Fruit fly (Drosophila melanogaster) whole organism, embryonic: ENCODE results near the gene f-cup.

ENCODE experiments used
- Atf-2 ChIP-seq: fragments of 200-800 bp; sonication (Bioruptor generic); optimal IDR thresholded peaks from 2 replicates; lab custom pipeline; 2016; ENCODE audit warnings: missing biosample characterization, missing genetic modification characterization
- B-H1 ChIP-seq: fragments of 200-800 bp; sonication (Bioruptor generic); IDR thresholded peaks from 3 replicates; pipeline ENCODE4 v1.3.6; 2022; ENCODE audit warnings: missing biosample characterization, missing genetic modification characterization
- CG11085 ChIP-seq: fragments of 200-800 bp; sonication (Bioruptor generic); IDR thresholded peaks from 2 replicates; pipeline ENCODE4 v1.3.6; 2022; ENCODE audit warnings: missing biosample characterization, missing genetic modification characterization
- CG11695 ChIP-seq: fragments of 200-800 bp; sonication (Bioruptor generic); IDR thresholded peaks from 3 replicates; pipeline ENCODE4 v1.3.6; 2022; ENCODE audit warnings: missing biosample characterization, missing genetic modification characterization
- CG1233 ChIP-seq: fragments of 200-800 bp; sonication (Bioruptor generic); optimal IDR thresholded peaks from 4 replicates; lab custom pipeline; 2018; ENCODE audit warnings: missing biosample characterization, mild to moderate bottlenecking, missing genetic modification characterization
- CG12391 ChIP-seq: fragments of 200-800 bp; sonication (Bioruptor generic); optimal IDR thresholded peaks from 3 replicates; lab custom pipeline; 2018; ENCODE audit warnings: missing biosample characterization, mild to moderate bottlenecking, missing genetic modification characterization, moderate library complexity
- CG13775 ChIP-seq: fragments of 200-800 bp; sonication (Bioruptor generic); optimal IDR thresholded peaks from 3 replicates; lab custom pipeline; 2017; ENCODE audit warnings: missing biosample characterization, mild to moderate bottlenecking, missing genetic modification characterization
- CG13894 ChIP-seq: fragments of 200-800 bp; sonication (Bioruptor generic); optimal IDR thresholded peaks from 3 replicates; lab custom pipeline; 2018; ENCODE audit warnings: missing biosample characterization, mild to moderate bottlenecking, missing genetic modification characterization, moderate library complexity
- CG15269 ChIP-seq: fragments of 200-800 bp; sonication (Bioruptor generic); optimal IDR thresholded peaks from 2 replicates; lab custom pipeline; 2018; ENCODE audit warnings: missing biosample characterization, mild to moderate bottlenecking, missing genetic modification characterization, moderate library complexity
- CG1602 ChIP-seq: fragments of 200-800 bp; sonication (Bioruptor generic); optimal IDR thresholded peaks from 3 replicates; lab custom pipeline; 2016; ENCODE audit warnings: missing biosample characterization, missing genetic modification characterization
- CG17802 ChIP-seq: fragments of 200-800 bp; sonication (Bioruptor generic); optimal IDR thresholded peaks from 2 replicates; lab custom pipeline; 2018; ENCODE audit warnings: missing biosample characterization, mild to moderate bottlenecking, missing genetic modification characterization, moderate library complexity
- CG2129 ChIP-seq: fragments of 200-800 bp; sonication (Bioruptor generic); IDR thresholded peaks from 2 replicates; pipeline ENCODE4 v1.3.6; 2022; ENCODE audit warnings: missing biosample characterization, missing genetic modification characterization; ENCODE audit not compliant: partially characterized antibody
- CG30403 ChIP-seq: fragments of 200-800 bp; sonication (Bioruptor generic); optimal IDR thresholded peaks from 3 replicates; lab custom pipeline; 2016; ENCODE audit warnings: missing biosample characterization, missing genetic modification characterization
- CG30431 ChIP-seq: fragments of 200-800 bp; sonication (Bioruptor generic); optimal IDR thresholded peaks from 2 replicates; lab custom pipeline; 2017; ENCODE audit warnings: missing biosample characterization, missing genetic modification characterization
- CG3838 ChIP-seq: fragments of 200-800 bp; sonication (Bioruptor generic); optimal IDR thresholded peaks from 3 replicates; lab custom pipeline; 2016; ENCODE audit warnings: missing biosample characterization, missing genetic modification characterization
- CG4617 ChIP-seq: fragments of 200-800 bp; sonication (Bioruptor generic); optimal IDR thresholded peaks from 3 replicates; lab custom pipeline; 2016; ENCODE audit warnings: missing biosample characterization, missing genetic modification characterization, borderline replicate concordance
- CG6689 ChIP-seq: fragments of 200-800 bp; sonication (Bioruptor generic); IDR thresholded peaks from 2 replicates; pipeline ENCODE4 v1.3.6; 2022; ENCODE audit warnings: missing biosample characterization, missing genetic modification characterization
- CG6765 ChIP-seq: fragments of 200-800 bp; sonication (Bioruptor generic); optimal IDR thresholded peaks from 3 replicates; lab custom pipeline; 2017; ENCODE audit warnings: missing biosample characterization, mild to moderate bottlenecking, missing genetic modification characterization
- CG8290 ChIP-seq, 3 experiments: fragments of 200-800 bp; sonication (Bioruptor generic); optimal IDR thresholded peaks; 2 replicates each; lab custom pipeline; 2016 to 2019; ENCODE audit warnings: missing biosample characterization in 3 of 3, missing genetic modification characterization in 3 of 3, mild to moderate bottlenecking in 2 of 3, moderate library complexity in 1 of 3
- CHES-1-like ChIP-seq: fragments of 200-800 bp; sonication (Bioruptor generic); optimal IDR thresholded peaks from 2 replicates; lab custom pipeline; 2016; ENCODE audit warnings: missing biosample characterization, missing genetic modification characterization
- Dll ChIP-seq: fragments of 200-800 bp; sonication (Bioruptor generic); IDR thresholded peaks from 4 replicates; pipeline ENCODE4 v1.3.6; 2022; ENCODE audit warnings: missing biosample characterization, missing genetic modification characterization; ENCODE audit not compliant: partially characterized antibody
- Dp ChIP-seq: fragments of 200-800 bp; sonication (Bioruptor generic); optimal IDR thresholded peaks from 2 replicates; lab custom pipeline; 2018; ENCODE audit warnings: missing biosample characterization, mild to moderate bottlenecking, missing genetic modification characterization, moderate library complexity
- Eip74EF ChIP-seq, 2 experiments: fragments of 200-800 bp in 1 of 2; fragments of >200 bp in 1 of 2; sonication (Bioruptor generic) in 1 of 2; optimal IDR thresholded peaks; 2 replicates each; lab custom pipeline; 2017 to 2019; ENCODE audit warnings: missing biosample characterization in 2 of 2, missing genetic modification characterization in 2 of 2, mild to moderate bottlenecking in 1 of 2, moderate library complexity in 1 of 2
- Fer3 ChIP-seq: fragments of 200-800 bp; sonication (Bioruptor generic); optimal IDR thresholded peaks from 2 replicates; lab custom pipeline; 2018; ENCODE audit warnings: missing biosample characterization, mild to moderate bottlenecking, missing genetic modification characterization, moderate library complexity
- GATAe ChIP-seq: fragments of 200-800 bp; sonication (Bioruptor generic); conservative IDR thresholded peaks from 2 replicates; pipeline ENCODE4 v1.3.6; 2022; ENCODE audit warnings: missing biosample characterization, missing genetic modification characterization
- Gsc ChIP-seq: fragments of 200-800 bp; sonication (Bioruptor generic); IDR thresholded peaks from 2 replicates; pipeline ENCODE4 v1.3.6; 2022; ENCODE audit warnings: missing biosample characterization, missing genetic modification characterization
- Hmx ChIP-seq: fragments of 200-800 bp; sonication (Bioruptor generic); optimal IDR thresholded peaks from 2 replicates; lab custom pipeline; 2016; ENCODE audit warnings: missing biosample characterization, missing genetic modification characterization
- Meics ChIP-seq: fragments of 200-800 bp; sonication (Bioruptor generic); optimal IDR thresholded peaks from 2 replicates; lab custom pipeline; 2017; ENCODE audit warnings: missing biosample characterization, mild to moderate bottlenecking, missing genetic modification characterization
- Myb ChIP-seq: fragments of 200-800 bp; sonication (Bioruptor generic); optimal IDR thresholded peaks from 2 replicates; lab custom pipeline; 2016; ENCODE audit warnings: missing biosample characterization, missing genetic modification characterization
- NFAT ChIP-seq: fragments of 200-800 bp; sonication (Bioruptor generic); IDR thresholded peaks from 2 replicates; pipeline ENCODE4 v1.3.6; 2022; ENCODE audit warnings: missing biosample characterization, missing genetic modification characterization
- Scr ChIP-seq: fragments of 200-800 bp; sonication (Bioruptor generic); IDR thresholded peaks from 2 replicates; pipeline ENCODE4 v1.3.6; 2022; ENCODE audit warnings: missing biosample characterization, missing genetic modification characterization; ENCODE audit not compliant: partially characterized antibody
- Side ChIP-seq: fragments of 200-800 bp; sonication (Bioruptor generic); optimal IDR thresholded peaks from 2 replicates; lab custom pipeline; 2016; ENCODE audit warnings: missing biosample characterization, missing genetic modification characterization
- Ssrp ChIP-seq: fragments of 200-800 bp; sonication (Bioruptor generic); optimal IDR thresholded peaks from 2 replicates; lab custom pipeline; 2018; ENCODE audit warnings: missing biosample characterization, mild to moderate bottlenecking, missing genetic modification characterization, moderate library complexity
- Taf1 ChIP-seq: fragments of 200-800 bp; sonication (Bioruptor generic); IDR thresholded peaks from 2 replicates; pipeline ENCODE4 v1.3.6; 2022; ENCODE audit warnings: missing biosample characterization, missing genetic modification characterization
- ara ChIP-seq: fragments of 200-800 bp; sonication (Bioruptor generic); IDR thresholded peaks from 2 replicates; pipeline ENCODE4 v1.3.6; 2022; ENCODE audit warnings: missing biosample characterization, missing genetic modification characterization
- bbx ChIP-seq: fragments of 200-800 bp; sonication (Bioruptor generic); IDR thresholded peaks from 2 replicates; pipeline ENCODE4 v1.3.6; 2022; ENCODE audit warnings: missing biosample characterization, missing genetic modification characterization; ENCODE audit not compliant: partially characterized antibody
- bcd ChIP-seq: fragments of 200-800 bp; sonication (Bioruptor generic); optimal IDR thresholded peaks from 2 replicates; lab custom pipeline; 2017; ENCODE audit warnings: missing biosample characterization, mild to moderate bottlenecking, missing genetic modification characterization
- cas ChIP-seq: fragments of 200-800 bp; sonication (Bioruptor generic); IDR thresholded peaks from 2 replicates; pipeline ENCODE4 v1.3.6; 2022; ENCODE audit warnings: missing biosample characterization, missing genetic modification characterization
- chif ChIP-seq, 2 experiments: fragments of 200-800 bp; sonication (Bioruptor generic); optimal IDR thresholded peaks; 3 replicates each; lab custom pipeline; 2016; ENCODE audit warnings: missing biosample characterization in 2 of 2, missing genetic modification characterization in 2 of 2
- insv ChIP-seq, 2 experiments: fragments of 200-800 bp; sonication (Bioruptor generic); optimal IDR thresholded peaks; 3 replicates each; lab custom pipeline; 2016 to 2018; ENCODE audit warnings: missing biosample characterization in 2 of 2, missing genetic modification characterization in 2 of 2
- kah ChIP-seq: fragments of 200-800 bp; sonication (Bioruptor generic); optimal IDR thresholded peaks from 2 replicates; lab custom pipeline; 2018; ENCODE audit warnings: missing biosample characterization, mild to moderate bottlenecking, missing genetic modification characterization
- kni ChIP-seq: fragments of 200-800 bp; sonication (Bioruptor generic); optimal IDR thresholded peaks from 3 replicates; lab custom pipeline; 2017; ENCODE audit warnings: mild to moderate bottlenecking, missing biosample characterization, missing genetic modification reagents, missing genetic modification characterization
- maf-S ChIP-seq: fragments of 200-800 bp; sonication (Bioruptor generic); optimal IDR thresholded peaks from 2 replicates; lab custom pipeline; 2016; ENCODE audit warnings: missing biosample characterization, missing genetic modification characterization
- pnt ChIP-seq: fragments of 200-800 bp; sonication (Bioruptor generic); optimal IDR thresholded peaks from 3 replicates; lab custom pipeline; 2016; ENCODE audit warnings: missing biosample characterization, missing genetic modification characterization
- schlank ChIP-seq: fragments of 200-800 bp; sonication (Bioruptor generic); optimal IDR thresholded peaks from 2 replicates; lab custom pipeline; 2018; ENCODE audit warnings: missing biosample characterization, mild to moderate bottlenecking, missing genetic modification characterization
- ttk ChIP-seq: fragments of 200-800 bp; sonication (Bioruptor generic); IDR thresholded peaks from 2 replicates; pipeline ENCODE4 v2.1.2; 2022; ENCODE audit warnings: missing biosample characterization, missing genetic modification characterization
- zen ChIP-seq: fragments of 200-800 bp; sonication (Bioruptor generic); optimal IDR thresholded peaks from 3 replicates; lab custom pipeline; 2018; ENCODE audit warnings: missing biosample characterization, mild to moderate bottlenecking, missing genetic modification characterization, moderate library complexity

Gene f-cup

DNA sequence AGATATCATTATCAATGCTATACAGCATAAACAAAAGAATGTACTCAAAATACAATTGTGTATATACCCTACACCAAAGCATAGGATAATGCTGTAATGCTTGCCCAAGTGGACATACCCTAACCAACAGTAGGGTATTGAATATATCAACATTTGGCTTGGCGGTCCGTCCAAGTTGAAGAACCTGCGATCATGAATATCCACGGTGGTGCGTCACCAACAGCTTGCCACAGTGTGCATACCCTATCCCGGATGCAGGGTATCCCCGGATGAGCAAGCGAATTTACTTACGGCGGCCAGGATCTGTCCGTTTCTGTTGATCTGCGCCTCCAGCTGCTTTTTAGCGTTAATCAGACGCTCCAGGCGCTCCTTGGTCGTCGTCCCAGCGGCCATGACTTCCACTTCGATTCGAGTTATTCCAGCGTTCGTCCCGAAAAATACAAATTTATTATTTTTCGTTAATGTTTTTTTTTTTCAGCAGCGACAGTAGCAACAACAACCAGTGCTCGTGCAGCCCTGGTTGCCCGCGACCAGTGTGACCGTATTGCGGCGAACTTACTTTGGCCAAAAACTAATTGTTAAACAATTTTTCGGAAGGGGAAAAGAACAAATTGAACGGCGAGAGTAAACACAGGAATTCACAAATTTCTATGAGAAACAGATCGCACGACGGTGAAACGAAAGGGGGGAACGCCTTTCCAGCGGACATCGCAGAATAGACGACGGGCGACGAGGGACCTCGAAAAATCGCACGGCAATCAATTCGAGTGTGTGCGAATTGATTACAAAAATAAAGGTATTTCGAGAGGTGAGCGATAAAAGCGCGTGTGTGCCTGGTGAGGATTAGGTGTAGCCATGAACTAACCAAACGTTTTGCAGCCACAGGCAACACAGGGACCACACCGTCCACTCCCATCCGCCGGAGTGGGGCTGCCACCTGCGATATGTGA, 24.2 kb downstream of the f-cup start, which contains the start of the genes Lkb1 and CG9588 (continued):
- TF ChIP-seq Atf-2 (GFP tag; lab: Kevin White, UChicago) (peak; percentile 35), bcd (peak; percentile 60), Eip74EF (GFP tag; optimal IDR thresholded peaks at IDR 0.05; lab: Kevin White, UChicago) (no peak), CG30403 (GFP tag; lab: Kevin White, UChicago) (peak; percentile 37), CG3838 (GFP tag; lab: Kevin White, UChicago) (peak; percentile 1), CG13894 (tag; lab: Kevin White, UChicago) (no peak), CG30431 (GFP tag; lab: Kevin White, UChicago) (peak; percentile 51), Meics (peak; percentile 41), maf-S (GFP tag; lab: Kevin White, UChicago) (peak; percentile 26), chif (GFP tag; optimal IDR thresholded peaks at IDR 0.05; lab: Kevin White, UChicago) (peak; percentile 46 to 52), bbx (GFP tag; lab: Robert Waterston, UW) (no peak), CG8290 (GFP tag; optimal IDR thresholded peaks at IDR 0.05; lab: Kevin White, UChicago) (no peak), CG8290 (tag; optimal IDR thresholded peaks at IDR 0.05; lab: Kevin White, UChicago) (peak in 1 of 2 experiments; percentile 73), CG12391 (tag; lab: Kevin White, UChicago) (peak; percentile 23), Dp (GFP tag; lab: Kevin White, UChicago) (peak; percentile 17), ara (peak; percentile 80), Hmx (GFP tag; lab: Kevin White, UChicago) (no peak), Gsc (GFP tag; lab: Robert Waterston, UW) (peak; percentile 56), B-H1 (peak; percentile 66), Fer3 (tag; lab: Kevin White, UChicago) (peak; percentile 45), zen (tag; lab: Kevin White, UChicago) (peak; percentile 5), kni (no peak), CG15269 (tag; lab: Kevin White, UChicago) (no peak), CG1602 (peak; percentile 27), CG11695 (GFP tag; lab: Robert Waterston, UW) (peak; percentile 72; the same call in 2 of the 3 replicates), Ssrp (tag; lab: Kevin White, UChicago) (no peak), CG11085 (GFP tag; lab: Robert Waterston, UW) (peak; percentile 69), GATAe (GFP tag; lab: Robert Waterston, UW) (0 out of 2 replicates have a peak, but pooled peaks have one; percentile 16), schlank (tag; lab: Kevin White, UChicago) (no peak), ttk (GFP tag; lab: Robert Waterston, UW) (peak; percentile 83), CG13775 (peak; percentile 38), kah (GFP tag; lab: Kevin White, UChicago) (no peak), CG4617 (GFP tag; lab: Kevin White, UChicago) (peak; percentile 98), pnt (peak; percentile 42), CHES-1-like (peak; percentile 46), CG6689 (GFP tag; lab: Robert Waterston, UW) (peak; percentile 81), Side (GFP tag; lab: Kevin White, UChicago) (peak; percentile 53), Myb (GFP tag; lab: Kevin White, UChicago) (peak; percentile 52), Dll (GFP tag; lab: Robert Waterston, UW) (peak; percentile 37; the same call in 1 of the 4 replicates), NFAT (GFP tag; lab: Robert Waterston, UW) (peak; percentile 43), insv (GFP tag; optimal IDR thresholded peaks at IDR 0.05; lab: Kevin White, UChicago) (no peak), cas (GFP tag; lab: Robert Waterston, UW) (peak; percentile 21; the same call in 1 of the 2 replicates), CG6765 (GFP tag; lab: Kevin White, UChicago) (no peak), Scr (GFP tag; lab: Robert Waterston, UW) (peak; percentile 19; the same call in 1 of the 2 replicates), CG2129 (GFP tag; lab: Robert Waterston, UW) (no peak), CG1233 (peak; percentile 32), CG17802 (tag; lab: Kevin White, UChicago) (no peak), Taf1 (GFP tag; lab: Robert Waterston, UW) (peak; percentile 62; the same call in 1 of the 2 replicates)
